Comparison of ENCODE assay signal across 1 fruit fly cellular context in genomic region chr3L:11010410-11010827, dm6.
A peak's percentile ranks its signal among the peaks of the same experiment; 100 is the strongest.
TF ChIP-seq lines count a peak whose summit lies in the region.

No protein-coding gene starts in this region.

TF ChIP-seq in whole organism, embryonic, 481 proteins besides CTCF, POLR2A, EP300 and RAD21 (continued from another document):
- TF ChIP-seq CG7987 (GFP tag; optimal IDR thresholded peaks at IDR 0.05; lab: Kevin White, UChicago), result no peak
- TF ChIP-seq BEAF-32 (GFP tag; optimal IDR thresholded peaks at IDR 0.05; lab: Kevin White, UChicago), result no peak
- TF ChIP-seq CG2875 (GFP tag; optimal IDR thresholded peaks at IDR 0.05; lab: Kevin White, UChicago), result no peak
- no peak for TF ChIP-seq Gug (GFP tag; IDR thresholded peaks at IDR 0.05; lab: Robert Waterston, UW)
- no peak for TF ChIP-seq crp (GFP tag; optimal IDR thresholded peaks at IDR 0.05; lab: Kevin White, UChicago)
- no peak for TF ChIP-seq slp2 (GFP tag; optimal IDR thresholded peaks at IDR 0.05; lab: Kevin White, UChicago)
- TF ChIP-seq gcm2 (GFP tag; optimal IDR thresholded peaks at IDR 0.05; lab: Kevin White, UChicago), result no peak
- no peak for TF ChIP-seq Hand (GFP tag; optimal IDR thresholded peaks at IDR 0.05; lab: Kevin White, UChicago)
- 0 out of 3 replicates have a peak, but pooled peaks have one; percentile 19 for TF ChIP-seq CG6175 (GFP tag; IDR thresholded peaks at IDR 0.05; lab: Robert Waterston, UW)
- peak; percentile 48; the same call in 1 of the 2 replicates for TF ChIP-seq klu (GFP tag; IDR thresholded peaks at IDR 0.05; lab: Robert Waterston, UW)
- TF ChIP-seq NK7.1 (GFP tag; optimal IDR thresholded peaks at IDR 0.05; lab: Kevin White, UChicago), result no peak
- no peak for TF ChIP-seq CG16815 (GFP tag; optimal IDR thresholded peaks at IDR 0.05; lab: Kevin White, UChicago)
- no peak for TF ChIP-seq CG7928 (GFP tag; optimal IDR thresholded peaks at IDR 0.05; lab: Kevin White, UChicago)
- TF ChIP-seq mam (GFP tag; optimal IDR thresholded peaks at IDR 0.05; lab: Kevin White, UChicago), result no peak
- TF ChIP-seq CG6683 (GFP tag; optimal IDR thresholded peaks at IDR 0.05; lab: Kevin White, UChicago), result no peak
- no peak for TF ChIP-seq CG11456 (GFP tag; IDR thresholded peaks at IDR 0.05; lab: Robert Waterston, UW)
- no peak for TF ChIP-seq zfh2 (GFP tag; optimal IDR thresholded peaks at IDR 0.05; lab: Kevin White, UChicago)
- peak in 1 of 2 experiments; percentile 96 for TF ChIP-seq bsh (GFP tag; optimal IDR thresholded peaks at IDR 0.05; lab: Kevin White, UChicago)
- no peak for TF ChIP-seq CG17328 (GFP tag; IDR thresholded peaks at IDR 0.05; lab: Robert Waterston, UW)
- no peak for TF ChIP-seq caup (GFP tag; optimal IDR thresholded peaks at IDR 0.05; lab: Kevin White, UChicago; ENCODE audit: severe bottlenecking)
- TF ChIP-seq CG43689 (GFP tag; IDR thresholded peaks at IDR 0.05; lab: Robert Waterston, UW), result no peak
- no peak for TF ChIP-seq CG12744 (GFP tag; optimal IDR thresholded peaks at IDR 0.05; lab: Kevin White, UChicago)
- TF ChIP-seq Lhr (GFP tag; optimal IDR thresholded peaks at IDR 0.05; lab: Kevin White, UChicago), result no peak
- no peak for TF ChIP-seq NC2α (GFP tag; optimal IDR thresholded peaks at IDR 0.05; lab: Kevin White, UChicago)
- no peak for TF ChIP-seq croc (GFP tag; conservative IDR thresholded peaks at IDR 0.05; lab: Robert Waterston, UW)
- TF ChIP-seq sqz (GFP tag; optimal IDR thresholded peaks at IDR 0.05; lab: Kevin White, UChicago), result peak; percentile 98
- TF ChIP-seq Camta (GFP tag; optimal IDR thresholded peaks at IDR 0.05; lab: Kevin White, UChicago), result no peak
- TF ChIP-seq Nf-YC (tag; optimal IDR thresholded peaks at IDR 0.05; lab: Kevin White, UChicago), result peak; percentile 98
- no peak for TF ChIP-seq Xbp1 (GFP tag; optimal IDR thresholded peaks at IDR 0.05; lab: Kevin White, UChicago)
- TF ChIP-seq h (optimal IDR thresholded peaks at IDR 0.05; lab: Kevin White, UChicago), result no peak
- TF ChIP-seq CG17912 (GFP tag; optimal IDR thresholded peaks at IDR 0.05; lab: Kevin White, UChicago), result no peak
- TF ChIP-seq NFAT (GFP tag; IDR thresholded peaks at IDR 0.05; lab: Robert Waterston, UW), result no peak
- peak; percentile 59; the same call in 2 of the 3 replicates for TF ChIP-seq ase (GFP tag; IDR thresholded peaks at IDR 0.05; lab: Robert Waterston, UW)
- TF ChIP-seq CG10209 (GFP tag; optimal IDR thresholded peaks at IDR 0.05; lab: Kevin White, UChicago), result no peak
- TF ChIP-seq pros (GFP tag; optimal IDR thresholded peaks at IDR 0.05; lab: Kevin White, UChicago), result peak; percentile 64
- no peak for TF ChIP-seq HLHmδ (GFP tag; optimal IDR thresholded peaks at IDR 0.05; lab: Kevin White, UChicago)
- no peak for TF ChIP-seq jumu (GFP tag; optimal IDR thresholded peaks at IDR 0.05; lab: Kevin White, UChicago)
- TF ChIP-seq twi (tag; optimal IDR thresholded peaks at IDR 0.05; lab: Kevin White, UChicago), result no peak
- no peak for TF ChIP-seq CG11085 (GFP tag; IDR thresholded peaks at IDR 0.05; lab: Robert Waterston, UW)
- 0 out of 3 replicates have a peak, but pooled peaks have one; percentile 63 for TF ChIP-seq so (GFP tag; IDR thresholded peaks at IDR 0.05; lab: Robert Waterston, UW)
- TF ChIP-seq Jarid2 (GFP tag; optimal IDR thresholded peaks at IDR 0.05; lab: Kevin White, UChicago), result peak; percentile 75
- TF ChIP-seq CG4282 (GFP tag; optimal IDR thresholded peaks at IDR 0.05; lab: Kevin White, UChicago), result no peak
- no peak for TF ChIP-seq gfzf (GFP tag; optimal IDR thresholded peaks at IDR 0.05; lab: Kevin White, UChicago)
- TF ChIP-seq Dp (GFP tag; optimal IDR thresholded peaks at IDR 0.05; lab: Kevin White, UChicago), result no peak
- no peak for TF ChIP-seq CG2202 (tag; optimal IDR thresholded peaks at IDR 0.05; lab: Kevin White, UChicago)
- TF ChIP-seq zf30C (GFP tag; optimal IDR thresholded peaks at IDR 0.05; lab: Kevin White, UChicago), result no peak
- TF ChIP-seq CG2889 (GFP tag; IDR thresholded peaks at IDR 0.05; lab: Robert Waterston, UW), result no peak
- TF ChIP-seq wor (GFP tag; IDR thresholded peaks at IDR 0.05; lab: Robert Waterston, UW), result no peak
- no peak for TF ChIP-seq Oli (tag; optimal IDR thresholded peaks at IDR 0.05; lab: Kevin White, UChicago)
- peak in 1 of 2 experiments; percentile 5 for TF ChIP-seq dpn (GFP tag; optimal IDR thresholded peaks at IDR 0.05; lab: Kevin White, UChicago)
- peak; percentile 20; the same call in 1 of the 2 replicates for TF ChIP-seq CG42726 (GFP tag; IDR thresholded peaks at IDR 0.05; lab: Robert Waterston, UW; ENCODE audit: partially characterized antibody)
- TF ChIP-seq shn (GFP tag; optimal IDR thresholded peaks at IDR 0.05; lab: Kevin White, UChicago), result no peak
- peak; percentile 70; the same call in 2 of the 3 replicates for TF ChIP-seq z (GFP tag; IDR thresholded peaks at IDR 0.05; lab: Robert Waterston, UW)
- TF ChIP-seq CG1603 (tag; optimal IDR thresholded peaks at IDR 0.05; lab: Kevin White, UChicago), result no peak
- no peak for TF ChIP-seq CG8944 (GFP tag; optimal IDR thresholded peaks at IDR 0.05; lab: Kevin White, UChicago)
- no peak for TF ChIP-seq otp (GFP tag; IDR thresholded peaks at IDR 0.05; lab: Robert Waterston, UW)
- TF ChIP-seq CG13624 (GFP tag; optimal IDR thresholded peaks at IDR 0.05; lab: Kevin White, UChicago), result peak; percentile 25
- TF ChIP-seq CG9215 (GFP tag; IDR thresholded peaks at IDR 0.05; lab: Robert Waterston, UW), result no peak
- TF ChIP-seq CG18764 (GFP tag; optimal IDR thresholded peaks at IDR 0.05; lab: Kevin White, UChicago), result no peak
- no peak for TF ChIP-seq CG10462 (GFP tag; optimal IDR thresholded peaks at IDR 0.05; lab: Kevin White, UChicago)
- no peak for TF ChIP-seq CG10431 (GFP tag; optimal IDR thresholded peaks at IDR 0.05; lab: Kevin White, UChicago)
- TF ChIP-seq pb (GFP tag; optimal IDR thresholded peaks at IDR 0.05; lab: Kevin White, UChicago), result no peak
- TF ChIP-seq vvl (GFP tag; IDR thresholded peaks at IDR 0.05; lab: Robert Waterston, UW), result peak; percentile 55; the same call in 1 of the 2 replicates
- TF ChIP-seq psq (GFP tag; optimal IDR thresholded peaks at IDR 0.05; lab: Kevin White, UChicago), result no peak
- TF ChIP-seq CG17802 (tag; optimal IDR thresholded peaks at IDR 0.05; lab: Kevin White, UChicago), result no peak
- no peak for TF ChIP-seq hkb (optimal IDR thresholded peaks at IDR 0.05; lab: Kevin White, UChicago)
- TF ChIP-seq hkb (GFP tag; IDR thresholded peaks at IDR 0.05; lab: Robert Waterston, UW), result peak; percentile 19; the same call in 1 of the 2 replicates
- TF ChIP-seq gem (tag; optimal IDR thresholded peaks at IDR 0.05; lab: Kevin White, UChicago), result no peak
- no peak for TF ChIP-seq CG17568 (GFP tag; optimal IDR thresholded peaks at IDR 0.05; lab: Kevin White, UChicago)
- peak; percentile 0 for TF ChIP-seq CG17359 (tag; optimal IDR thresholded peaks at IDR 0.05; lab: Kevin White, UChicago)
- no peak for TF ChIP-seq Hey (tag; optimal IDR thresholded peaks at IDR 0.05; lab: Kevin White, UChicago)
- TF ChIP-seq nerfin-1 (tag; optimal IDR thresholded peaks at IDR 0.05; lab: Kevin White, UChicago), result peak; percentile 100
- no peak for TF ChIP-seq HHEX (GFP tag; optimal IDR thresholded peaks at IDR 0.05; lab: Kevin White, UChicago)
- TF ChIP-seq bcd (GFP tag; optimal IDR thresholded peaks at IDR 0.05; lab: Kevin White, UChicago), result no peak
- TF ChIP-seq CG13894 (tag; optimal IDR thresholded peaks at IDR 0.05; lab: Kevin White, UChicago), result peak; percentile 22
- TF ChIP-seq CG10147 (GFP tag; optimal IDR thresholded peaks at IDR 0.05; lab: Kevin White, UChicago), result no peak
- TF ChIP-seq Abd-B (GFP tag; optimal IDR thresholded peaks at IDR 0.05; lab: Kevin White, UChicago), result no peak
- TF ChIP-seq CG30020 (tag; optimal IDR thresholded peaks at IDR 0.05; lab: Kevin White, UChicago), result no peak
- TF ChIP-seq Atf6 (GFP tag; IDR thresholded peaks at IDR 0.05; lab: Robert Waterston, UW), result no peak
- TF ChIP-seq cwo (GFP tag; optimal IDR thresholded peaks at IDR 0.05; lab: Kevin White, UChicago), result peak; percentile 45
- no peak for TF ChIP-seq CG7357 (GFP tag; IDR thresholded peaks at IDR 0.05; lab: Robert Waterston, UW)
- no peak for TF ChIP-seq Dip3 (GFP tag; optimal IDR thresholded peaks at IDR 0.05; lab: Kevin White, UChicago)
- no peak for TF ChIP-seq cato (GFP tag; optimal IDR thresholded peaks at IDR 0.05; lab: Kevin White, UChicago; ENCODE audit: borderline replicate concordance)
- no peak for TF ChIP-seq Dip2 (GFP tag; IDR thresholded peaks at IDR 0.05; lab: Robert Waterston, UW)
- TF ChIP-seq CG10654 (GFP tag; optimal IDR thresholded peaks at IDR 0.05; lab: Kevin White, UChicago), result no peak
- no peak for TF ChIP-seq CG18476 (GFP tag; optimal IDR thresholded peaks at IDR 0.05; lab: Kevin White, UChicago)
- TF ChIP-seq CG4707 (GFP tag; optimal IDR thresholded peaks at IDR 0.05; lab: Kevin White, UChicago), result no peak
- no peak for TF ChIP-seq unpg (GFP tag; optimal IDR thresholded peaks at IDR 0.05; lab: Kevin White, UChicago)
- no peak for TF ChIP-seq Pdp1 (GFP tag; optimal IDR thresholded peaks at IDR 0.05; lab: Kevin White, UChicago)
- no peak; the same call in 2 of the 3 replicates for TF ChIP-seq Dbx (GFP tag; IDR thresholded peaks at IDR 0.05; lab: Robert Waterston, UW)
- 0 out of 2 replicates have a peak, but pooled peaks have one; percentile 28 for TF ChIP-seq unc-4 (GFP tag; IDR thresholded peaks at IDR 0.05; lab: Robert Waterston, UW; ENCODE audit: partially characterized antibody)
- TF ChIP-seq maf-S (GFP tag; optimal IDR thresholded peaks at IDR 0.05; lab: Kevin White, UChicago), result no peak
- TF ChIP-seq CG13287 (GFP tag; IDR thresholded peaks at IDR 0.05; lab: Robert Waterston, UW; ENCODE audit: partially characterized antibody), result peak; percentile 54; the same call in 1 of the 2 replicates
- TF ChIP-seq HLH3B (GFP tag; IDR thresholded peaks at IDR 0.05; lab: Robert Waterston, UW), result no peak
- no peak for TF ChIP-seq CG7963 (GFP tag; IDR thresholded peaks at IDR 0.05; lab: Robert Waterston, UW; ENCODE audit: partially characterized antibody)
- no peak for TF ChIP-seq CG5245 (GFP tag; optimal IDR thresholded peaks at IDR 0.05; lab: Kevin White, UChicago)
